Worm (Caenorhabditis elegans) whole organism, late embryonic: Measurements from ENCODE around the gene C05E7.3.

Experiments used
- ama-1 ChIP-seq: fragments of 150-350 bp; optimal IDR thresholded peaks from 2 replicates; lab custom pipeline; 2014
- lin-11 ChIP-seq: fragments of 200-800 bp; sonication (Bioruptor generic); optimal IDR thresholded peaks from 2 replicates; lab custom pipeline; 2018; ENCODE audit warnings: mild to moderate bottlenecking, missing genetic modification characterization, missing compliant biosample characterization
- sdc-2 ChIP-seq: sonication (generic microtip); optimal IDR thresholded peaks from 2 replicates; lab custom pipeline; 2016; ENCODE audit warnings: missing genotype, missing genetic modification characterization, missing compliant biosample characterization

- TF ChIP-seq ama-1 (no peak), sdc-2 (tag; lab: Kevin White, UChicago) (no peak), lin-11 (no peak)
Measured at ce11 chrX:12987119-12987518, 40.7 kb upstream of the C05E7.3 start, which contains the start of gene mff-1.
